Worm (Caenorhabditis elegans): ENCODE results near the gene lfi-1.
A peak's percentile ranks its signal among the peaks of the same experiment; 100 is the strongest.

- TF ChIP-seq ces-1 (GFP tag; optimal IDR thresholded peaks at IDR 0.05): peak; percentile 38
- no peak for TF ChIP-seq nhr-76 (tag; optimal IDR thresholded peaks at IDR 0.05)
- no peak for TF ChIP-seq elt-3 (tag; optimal IDR thresholded peaks at IDR 0.05)
- no peak for TF ChIP-seq unc-120 (tag; optimal IDR thresholded peaks at IDR 0.05; ENCODE audit: poor library complexity, severe bottlenecking)
- no peak for TF ChIP-seq unc-62 (GFP tag; optimal IDR thresholded peaks at IDR 0.05)
- TF ChIP-seq bed-3 (GFP tag; optimal IDR thresholded peaks at IDR 0.05): no peak
- TF ChIP-seq lin-13 (tag; optimal IDR thresholded peaks at IDR 0.05): no peak
- TF ChIP-seq nhr-28 (tag; optimal IDR thresholded peaks at IDR 0.05): no peak
- no peak for TF ChIP-seq snpc-4 (tag; optimal IDR thresholded peaks at IDR 0.05)
- no peak for TF ChIP-seq pha-4 (tag; optimal IDR thresholded peaks at IDR 0.05)
- TF ChIP-seq lsy-2 (tag; optimal IDR thresholded peaks at IDR 0.05): no peak
- TF ChIP-seq drap-1 (GFP tag; optimal IDR thresholded peaks at IDR 0.05): no peak
- TF ChIP-seq unc-39 (tag; optimal IDR thresholded peaks at IDR 0.05): no peak
- peak; percentile 72 for TF ChIP-seq sptf-1 (tag; optimal IDR thresholded peaks at IDR 0.05)
These were observed 15.5 kb upstream of the lfi-1 start for ce11 chrX:4960910-4961680.

Measured in whole organism, mixed stage, embryonic.